Worm (Caenorhabditis elegans): ENCODE results near the gene F44B9.8.

ce11 chrIII:8027942-8028341 is 1.5 kb downstream of the F44B9.8 start, which contains the start of gene mdt-30:
- TF ChIP-seq fos-1 (tag; optimal IDR thresholded peaks at IDR 0.05) (no peak), ama-1 (optimal IDR thresholded peaks at IDR 0.05) (no peak), ZK546.5 (tag; optimal IDR thresholded peaks at IDR 0.05) (no peak), ztf-11 (tag; optimal IDR thresholded peaks at IDR 0.05) (no peak), lin-39 (tag; optimal IDR thresholded peaks at IDR 0.05) (no peak), elt-2 (tag; optimal IDR thresholded peaks at IDR 0.05) (no peak)
